Worm (Caenorhabditis elegans): ENCODE results near the gene agt-1.
A peak's percentile ranks its signal among the peaks of the same experiment; 100 is the strongest.

agt-1 gene

DNA sequence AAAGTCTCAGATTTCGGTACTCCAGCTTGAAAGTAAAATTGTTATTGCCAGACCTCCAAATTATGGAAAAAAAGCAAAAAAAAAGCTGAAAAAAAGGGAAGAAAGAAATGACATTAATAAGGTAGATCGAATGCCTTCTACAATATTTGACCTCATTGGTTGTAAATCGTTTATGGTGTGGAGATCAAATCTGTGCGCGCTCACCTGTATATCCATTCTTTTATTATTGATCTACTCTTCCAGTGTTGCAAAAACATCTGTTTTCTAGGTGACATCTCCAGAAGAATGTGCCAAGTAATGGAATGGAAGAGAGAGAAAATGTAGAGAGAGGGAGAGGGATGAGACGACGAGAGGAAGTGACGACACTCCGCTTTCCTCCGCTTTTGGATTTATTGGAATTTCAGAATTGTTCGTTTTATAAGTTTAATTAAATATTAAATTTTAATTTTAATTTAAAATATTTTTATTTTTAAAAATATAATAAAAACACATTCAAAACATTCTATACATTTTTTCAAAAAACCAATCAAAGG lies 46.6 kb upstream of the agt-1 start, which contains the start of the genes pik-1 and aptf-2 (continued):
- no peak for TF ChIP-seq ceh-100 (GFP tag; IDR thresholded peaks at IDR 0.05)
- 0 out of 2 replicates have a peak, but pooled peaks have one; percentile 13 for TF ChIP-seq ceh-91 (GFP tag; IDR thresholded peaks at IDR 0.05)
- TF ChIP-seq B0019.2 (GFP tag; conservative IDR thresholded peaks at IDR 0.05), result no peak
- TF ChIP-seq mel-28 (tag; optimal IDR thresholded peaks at IDR 0.05; ENCODE audit: borderline replicate concordance), result no peak
- TF ChIP-seq D2030.7 (GFP tag; IDR thresholded peaks at IDR 0.05), result peak; percentile 48
- no peak for TF ChIP-seq hlh-12 (tag; optimal IDR thresholded peaks at IDR 0.05)
- TF ChIP-seq attf-5 (GFP tag; optimal IDR thresholded peaks at IDR 0.05), result no peak
- no peak for TF ChIP-seq let-607 (tag; optimal IDR thresholded peaks at IDR 0.05)
- no peak for TF ChIP-seq lir-1 (GFP tag; conservative IDR thresholded peaks at IDR 0.05)
- no peak for TF ChIP-seq ztf-22 (GFP tag; optimal IDR thresholded peaks at IDR 0.05)
- TF ChIP-seq ztf-28 (GFP tag; IDR thresholded peaks at IDR 0.05), result no peak
- TF ChIP-seq Y53G8AR.9 (GFP tag; conservative IDR thresholded peaks at IDR 0.05), result no peak
- no peak for TF ChIP-seq ets-4 (GFP tag; optimal IDR thresholded peaks at IDR 0.05)
- TF ChIP-seq attf-3 (GFP tag; conservative IDR thresholded peaks at IDR 0.05), result peak; percentile 45; the same call in 1 of the 2 replicates
- TF ChIP-seq ceh-27 (GFP tag; optimal IDR thresholded peaks at IDR 0.05), result no peak
- TF ChIP-seq efl-1 (GFP tag; optimal IDR thresholded peaks at IDR 0.05), result peak; percentile 91
- no peak for TF ChIP-seq mcd-1 (GFP tag; IDR thresholded peaks at IDR 0.05)
- TF ChIP-seq madf-10 (tag; optimal IDR thresholded peaks at IDR 0.05), result no peak
- TF ChIP-seq hsf-1 (GFP tag; IDR thresholded peaks at IDR 0.05), result peak; percentile 70
- no peak for TF ChIP-seq ccch-3 (GFP tag; optimal IDR thresholded peaks at IDR 0.05)
- no peak for TF ChIP-seq snpc-3.4 (tag; optimal IDR thresholded peaks at IDR 0.05)
- no peak for TF ChIP-seq ceh-58 (GFP tag; IDR thresholded peaks at IDR 0.05)
- TF ChIP-seq bed-1 (GFP tag; IDR thresholded peaks at IDR 0.05), result no peak
- TF ChIP-seq F49E8.2 (tag; optimal IDR thresholded peaks at IDR 0.05; ENCODE audit: insufficient read depth), result no peak
- no peak for TF ChIP-seq aptf-2 (GFP tag; conservative IDR thresholded peaks at IDR 0.05)
- no peak for TF ChIP-seq zim-3 (tag; optimal IDR thresholded peaks at IDR 0.05)
- TF ChIP-seq F39B2.1 (GFP tag; IDR thresholded peaks at IDR 0.05), result no peak
- no peak for TF ChIP-seq rpc-1 (optimal IDR thresholded peaks at IDR 0.05)
- no peak for TF ChIP-seq rpc-1 (tag; optimal IDR thresholded peaks at IDR 0.05)
- no peak for TF ChIP-seq dpff-1 (tag; optimal IDR thresholded peaks at IDR 0.05)
- TF ChIP-seq athp-1 (tag; optimal IDR thresholded peaks at IDR 0.05), result no peak
- no peak for TF ChIP-seq tbx-9 (tag; optimal IDR thresholded peaks at IDR 0.05; ENCODE audit: borderline replicate concordance)
- no peak for TF ChIP-seq ztf-26 (tag; optimal IDR thresholded peaks at IDR 0.05)
- no peak for TF ChIP-seq sptf-2 (GFP tag; optimal IDR thresholded peaks at IDR 0.05)
- no peak for TF ChIP-seq rec-8 (tag; optimal IDR thresholded peaks at IDR 0.05)
- no peak for TF ChIP-seq T07F8.4 (tag; optimal IDR thresholded peaks at IDR 0.05)

DNA sequence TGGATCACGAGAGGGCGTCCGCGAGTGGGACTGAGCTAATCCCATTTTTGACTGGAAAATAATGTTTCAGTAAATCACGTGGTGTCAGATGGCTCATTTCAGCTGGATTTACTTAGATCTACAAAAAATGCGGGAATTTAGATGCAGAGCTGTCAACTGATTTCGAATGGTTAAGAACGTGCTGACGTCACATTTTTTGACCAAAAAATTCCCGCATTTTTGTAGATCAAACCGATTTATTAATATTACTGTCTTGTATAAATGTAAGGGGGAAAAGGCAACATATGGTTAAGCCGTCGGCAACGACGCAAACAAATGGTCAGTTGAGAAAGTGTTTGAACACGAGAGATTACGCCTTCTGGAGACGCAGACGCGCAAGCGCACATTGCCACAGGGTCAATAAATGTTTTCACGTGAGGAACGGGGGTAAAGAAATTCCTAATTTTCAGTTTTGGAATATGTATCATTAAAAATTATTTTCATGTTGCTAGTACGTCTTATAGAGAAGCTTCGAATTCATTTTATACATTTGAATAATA lies 43.7 kb upstream of the agt-1 start, which contains the start of gene gcl-1:
TSS of gene gcl-1 (minus strand) at position 51 of the 539 bp plus-strand sequence.
- TF ChIP-seq madf-10 (tag; optimal IDR thresholded peaks at IDR 0.05) (no peak), hmg-1.2 (GFP tag; IDR thresholded peaks at IDR 0.05) (peak; percentile 28; the same call in 1 of the 2 replicates)
